Worm (Caenorhabditis elegans): ENCODE data around the gene nspc-17.

DNA sequence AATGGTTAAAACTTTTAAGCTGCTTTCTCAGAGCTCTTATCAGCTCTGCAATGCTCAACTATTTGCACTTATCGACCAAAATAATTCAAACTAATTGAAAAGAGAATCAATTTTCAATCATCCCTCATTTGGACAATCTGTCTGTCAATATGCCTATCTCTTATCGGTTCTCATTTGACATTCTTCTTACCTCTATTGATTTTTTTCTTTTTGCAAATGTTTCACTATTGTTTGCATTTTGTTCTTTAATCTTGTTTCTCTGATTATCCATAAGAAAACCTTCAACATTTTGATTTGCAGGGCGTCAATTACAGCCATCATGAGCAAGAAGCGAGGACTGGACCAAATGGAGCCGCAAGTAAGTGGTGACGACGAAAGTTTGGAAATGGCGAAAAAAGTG lies 8.4 kb downstream of the nspc-17 start, which contains the start of gene D1025.10:
- TF ChIP-seq ceh-16 (tag; optimal IDR thresholded peaks at IDR 0.05) = no peak
- TF ChIP-seq lsy-12 (tag; optimal IDR thresholded peaks at IDR 0.05) = no peak
- no peak for TF ChIP-seq elt-3 (tag; optimal IDR thresholded peaks at IDR 0.05)
- no peak for TF ChIP-seq nhr-76 (tag; optimal IDR thresholded peaks at IDR 0.05)
- no peak for TF ChIP-seq elt-2 (tag; optimal IDR thresholded peaks at IDR 0.05)
- no peak for TF ChIP-seq ztf-11 (tag; optimal IDR thresholded peaks at IDR 0.05)
- TF ChIP-seq pha-4 (tag; optimal IDR thresholded peaks at IDR 0.05) = no peak
- TF ChIP-seq nhr-237 (tag; optimal IDR thresholded peaks at IDR 0.05) = no peak

Measured in whole organism, L3 larva.